Worm (Caenorhabditis elegans): ENCODE results near the gene pkc-3.

ce11 chrII:5351799-5352198 is 28.0 kb upstream of the pkc-3 start, which contains the start of gene F09E5.7:
- TF ChIP-seq him-1 (tag; optimal IDR thresholded peaks at IDR 0.05) (no peak), W03F9.2 (tag; optimal IDR thresholded peaks at IDR 0.05) (no peak), dao-5 (tag; optimal IDR thresholded peaks at IDR 0.05) (no peak)
